Fruit fly (Drosophila melanogaster): ENCODE measurements around the gene sqd.

DNA sequence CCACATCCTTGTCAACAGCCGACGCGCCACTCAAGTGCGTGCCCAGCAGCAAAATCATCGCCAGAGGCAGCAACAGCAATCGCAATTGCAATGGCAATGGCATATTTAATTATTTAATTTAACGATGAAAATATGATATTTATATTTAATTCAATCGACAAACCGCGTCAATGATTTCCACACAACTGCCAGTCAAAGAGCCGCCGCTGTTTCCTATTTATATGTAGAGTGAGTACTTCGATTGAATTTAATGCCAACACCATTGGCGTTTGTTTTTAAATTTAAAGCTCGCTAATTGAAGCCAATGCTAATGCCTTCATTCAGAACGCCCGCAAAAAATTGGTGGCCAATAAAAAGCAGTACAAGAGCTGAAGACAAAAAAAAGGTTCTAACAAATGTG is 53.5 kb downstream of the sqd start, which contains the start of gene CG14369:
- TF ChIP-seq CG4617 (GFP tag; optimal IDR thresholded peaks at IDR 0.05; ENCODE audit: borderline replicate concordance) (no peak), CG2889 (GFP tag; IDR thresholded peaks at IDR 0.05) (no peak), Sox100B (GFP tag; optimal IDR thresholded peaks at IDR 0.05) (no peak)
